Worm (Caenorhabditis elegans) whole organism, L4 larva: ENCODE results near the gene ZK177.9.

ENCODE experiments used
- F10B5.3 ChIP-seq: sonication (generic microtip); optimal IDR thresholded peaks from 2 replicates; lab custom pipeline; 2016; ENCODE audit warnings: mild to moderate bottlenecking, missing genetic modification characterization, missing compliant biosample characterization
- F26F4.8 ChIP-seq: fragments of 200-800 bp; sonication (Bioruptor generic); conservative IDR thresholded peaks from 2 replicates; pipeline ENCODE4 v1.3.6; 2022; ENCODE audit warnings: missing genetic modification characterization, missing compliant biosample characterization
- R02D3.7 ChIP-seq: fragments of 150-350 bp; sonication (generic microtip); optimal IDR thresholded peaks from 3 replicates; lab custom pipeline; 2014; ENCODE audit warnings: missing biosample characterization, missing genetic modification characterization
- Y48G9A.11 ChIP-seq: fragments of 200-800 bp; sonication (Bioruptor generic); IDR thresholded peaks from 2 replicates; pipeline ENCODE4 v1.3.6; 2022; ENCODE audit warnings: missing genetic modification reagents, missing genetic modification characterization, missing compliant biosample characterization
- ZK546.5 ChIP-seq, 2 experiments: sonication (generic microtip); optimal IDR thresholded peaks; 2 replicates each; lab custom pipeline; 2017; ENCODE audit warnings: missing biosample characterization in 2 of 2, missing genetic modification characterization in 2 of 2
- ctbp-1 ChIP-seq: fragments of 200-800 bp; sonication (Bioruptor generic); IDR thresholded peaks from 2 replicates; pipeline ENCODE4 v1.3.6; 2022; ENCODE audit warnings: missing genetic modification reagents, missing genetic modification characterization, missing compliant biosample characterization
- daf-12 ChIP-seq: fragments of 150-350 bp; optimal IDR thresholded peaks from 2 replicates; lab custom pipeline; 2014; ENCODE audit warnings: missing biosample characterization, missing genetic modification reagents, missing genetic modification characterization
- daf-16 ChIP-seq, 3 experiments: sonication (generic microtip); optimal IDR thresholded peaks; 2 replicates each; lab custom pipeline; 2016 to 2017; ENCODE audit warnings: missing genetic modification characterization in 3 of 3, missing genetic modification reagents in 3 of 3, mild to moderate bottlenecking in 2 of 3, missing compliant biosample characterization in 2 of 3, missing biosample characterization in 1 of 3, moderate library complexity in 1 of 3
- daf-19 ChIP-seq: fragments of 200-800 bp; sonication (Bioruptor generic); conservative IDR thresholded peaks from 2 replicates; pipeline ENCODE4 v1.3.6; 2022; ENCODE audit warnings: missing genetic modification characterization, missing compliant biosample characterization
- dmd-6 ChIP-seq: fragments of 200-800 bp; sonication (Bioruptor generic); IDR thresholded peaks from 2 replicates; pipeline ENCODE4 v1.3.6; 2022; ENCODE audit warnings: missing genetic modification reagents, missing genetic modification characterization, missing compliant biosample characterization
- dmd-9 ChIP-seq: fragments of 200-800 bp; sonication (Bioruptor generic); IDR thresholded peaks from 2 replicates; pipeline ENCODE4 v1.3.6; 2022; ENCODE audit warnings: missing genetic modification reagents, missing genetic modification characterization, missing compliant biosample characterization
- dve-1 ChIP-seq: sonication (generic microtip); optimal IDR thresholded peaks from 2 replicates; lab custom pipeline; 2017; ENCODE audit warnings: antibody characterized with exemption, mild to moderate bottlenecking, missing genetic modification characterization, missing compliant biosample characterization; ENCODE audit not compliant: insufficient read depth
- egl-27 ChIP-seq: sonication (generic microtip); optimal IDR thresholded peaks from 3 replicates; lab custom pipeline; 2017; ENCODE audit warnings: missing biosample characterization, missing genetic modification reagents, missing genetic modification characterization
- hlh-11 ChIP-seq: fragments of 200-800 bp; sonication (Bioruptor generic); optimal IDR thresholded peaks from 2 replicates; lab custom pipeline; 2018; ENCODE audit warnings: mild to moderate bottlenecking, missing genetic modification characterization, missing compliant biosample characterization
- hlh-30 ChIP-seq: sonication (generic microtip); optimal IDR thresholded peaks from 2 replicates; lab custom pipeline; 2017; ENCODE audit warnings: antibody characterized with exemption, mild to moderate bottlenecking, missing genetic modification characterization, missing compliant biosample characterization; ENCODE audit not compliant: insufficient read depth
- hmg-1.1 ChIP-seq: fragments of 200-800 bp; sonication (Bioruptor generic); IDR thresholded peaks from 2 replicates; pipeline ENCODE4 v1.3.6; 2022; ENCODE audit warnings: missing genetic modification reagents, missing genetic modification characterization, missing compliant biosample characterization
- lin-1 ChIP-seq: fragments of 200-800 bp; sonication (Bioruptor generic); IDR thresholded peaks from 2 replicates; pipeline ENCODE4 v1.3.6; 2022; ENCODE audit warnings: missing genetic modification reagents, missing genetic modification characterization, missing compliant biosample characterization
- lin-15B ChIP-seq: fragments of 150-350 bp; sonication (generic microtip); optimal IDR thresholded peaks from 3 replicates; lab custom pipeline; 2014; ENCODE audit warnings: missing biosample characterization, missing genetic modification characterization
- madf-5 ChIP-seq, 2 experiments: fragments of 200-800 bp; sonication (Bioruptor generic); IDR thresholded peaks; 2 replicates each; pipeline ENCODE4 v1.3.6; 2022; ENCODE audit warnings: missing compliant biosample characterization in 2 of 2, missing genetic modification characterization in 2 of 2
- mdl-1 ChIP-seq, 2 experiments: fragments of 150-350 bp in 1 of 2; sonication (generic microtip) in 1 of 2; optimal IDR thresholded peaks; 2 replicates each; lab custom pipeline; 2014 to 2017; ENCODE audit warnings: missing biosample characterization in 2 of 2, missing genetic modification characterization in 2 of 2
- mdt-29 ChIP-seq: fragments of 200-800 bp; sonication (Bioruptor generic); IDR thresholded peaks from 2 replicates; pipeline ENCODE4 v1.3.6; 2022; ENCODE audit warnings: missing genetic modification reagents, missing genetic modification characterization, missing compliant biosample characterization
- mep-1 ChIP-seq: fragments of 150-350 bp; sonication (generic microtip); optimal IDR thresholded peaks from 3 replicates; lab custom pipeline; 2014; ENCODE audit warnings: missing biosample characterization, missing genetic modification characterization
- mes-2 ChIP-seq: sonication (generic microtip); optimal IDR thresholded peaks from 2 replicates; lab custom pipeline; 2016; ENCODE audit warnings: missing genotype, mild to moderate bottlenecking, missing genetic modification characterization, missing compliant biosample characterization; ENCODE audit not compliant: poor library complexity, severe bottlenecking
- nhr-10 ChIP-seq: fragments of 150-350 bp; optimal IDR thresholded peaks from 2 replicates; lab custom pipeline; 2014; ENCODE audit warnings: missing biosample characterization, missing genetic modification characterization
- nhr-111 ChIP-seq: fragments of 200-800 bp; sonication (Bioruptor generic); optimal IDR thresholded peaks from 2 replicates; lab custom pipeline; 2018; ENCODE audit warnings: mild to moderate bottlenecking, missing genetic modification characterization, missing compliant biosample characterization
- nhr-237 ChIP-seq: sonication (generic microtip); optimal IDR thresholded peaks from 2 replicates; lab custom pipeline; 2017; ENCODE audit warnings: missing biosample characterization, missing genetic modification characterization
- nhr-28 ChIP-seq: fragments of 150-350 bp; optimal IDR thresholded peaks from 2 replicates; lab custom pipeline; 2014; ENCODE audit warnings: missing biosample characterization, missing genetic modification characterization
- nhr-42 ChIP-seq: fragments of 200-800 bp; sonication (Bioruptor generic); IDR thresholded peaks from 2 replicates; pipeline ENCODE4 v1.3.6; 2022; ENCODE audit warnings: missing genetic modification characterization, missing compliant biosample characterization
- nhr-77 ChIP-seq: fragments of 150-350 bp; optimal IDR thresholded peaks from 2 replicates; lab custom pipeline; 2014; ENCODE audit warnings: missing biosample characterization, missing genetic modification characterization
- pha-4 ChIP-seq, 2 experiments: fragments of 150-350 bp in 1 of 2; fragments of 200-800 bp in 1 of 2; sonication (Bioruptor generic) in 1 of 2; IDR thresholded peaks in 1 of 2; optimal IDR thresholded peaks in 1 of 2; 2 replicates each; pipeline versions ENCODE4 v1.3.6 to Lab custom; 2014 to 2022; ENCODE audit warnings: missing genetic modification characterization in 2 of 2, missing genetic modification reagents in 2 of 2, missing biosample characterization in 1 of 2, missing compliant biosample characterization in 1 of 2
- pqm-1 ChIP-seq: sonication (generic microtip); optimal IDR thresholded peaks from 2 replicates; lab custom pipeline; 2017; ENCODE audit warnings: missing biosample characterization, missing genetic modification characterization
- rbr-2 ChIP-seq: sonication (generic microtip); optimal IDR thresholded peaks from 2 replicates; lab custom pipeline; 2016; ENCODE audit warnings: missing genotype, missing genetic modification characterization, missing compliant biosample characterization
- snpc-4 ChIP-seq: fragments of 150-350 bp; optimal IDR thresholded peaks from 2 replicates; lab custom pipeline; 2014; ENCODE audit warnings: missing biosample characterization, missing genetic modification characterization
- spr-1 ChIP-seq: sonication (generic microtip); optimal IDR thresholded peaks from 2 replicates; lab custom pipeline; 2016; ENCODE audit warnings: mild to moderate bottlenecking, missing genetic modification characterization, missing compliant biosample characterization
- spr-3 ChIP-seq: fragments of 200-800 bp; sonication (Bioruptor generic); optimal IDR thresholded peaks from 2 replicates; lab custom pipeline; 2018; ENCODE audit warnings: mild to moderate bottlenecking, missing genetic modification characterization, missing compliant biosample characterization
- tag-97 ChIP-seq: fragments of 200-800 bp; sonication (Bioruptor generic); IDR thresholded peaks from 2 replicates; pipeline ENCODE4 v1.3.6; 2022; ENCODE audit warnings: missing genetic modification characterization, missing compliant biosample characterization
- unc-62 ChIP-seq, 3 experiments: fragments of 150-350 bp in 1 of 3; sonication (generic microtip); optimal IDR thresholded peaks in 2 of 3; peaks in 1 of 3; 1 replicate in 1 of 3; 2 replicates in 2 of 3; lab custom pipeline; 2014 to 2017; ENCODE audit warnings: missing biosample characterization in 3 of 3, missing genetic modification characterization in 3 of 3, missing genetic modification reagents in 3 of 3, missing genotype in 1 of 3
- zag-1 ChIP-seq: fragments of 150-350 bp; optimal IDR thresholded peaks from 2 replicates; lab custom pipeline; 2014; ENCODE audit warnings: missing biosample characterization, missing genetic modification characterization
- ztf-11 ChIP-seq: fragments of 150-350 bp; optimal IDR thresholded peaks from 2 replicates; lab custom pipeline; 2014; ENCODE audit warnings: missing biosample characterization, missing genetic modification characterization

ZK177.9 gene

DNA sequence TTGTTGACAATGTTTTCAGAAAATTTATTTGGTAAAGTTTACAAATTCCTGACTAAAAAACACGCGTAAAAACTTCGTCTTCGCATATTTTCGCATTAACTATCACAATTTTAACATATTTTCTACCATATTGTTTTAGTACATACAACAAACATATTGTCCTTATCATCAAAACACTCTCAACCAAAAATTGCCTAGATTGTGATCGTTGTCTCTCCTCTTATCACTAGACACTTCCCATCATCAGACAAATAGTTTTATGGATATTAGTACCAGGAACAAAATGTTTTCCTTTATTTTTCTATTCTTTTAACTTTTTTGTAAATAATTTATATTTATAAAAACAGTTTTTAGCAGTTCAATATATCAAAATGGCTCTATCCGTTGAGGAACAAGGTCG, 43.8 kb upstream of the ZK177.9 start, which contains the start of gene C17C3.3 (continued):
- no peak for TF ChIP-seq ztf-11
- no peak for TF ChIP-seq spr-1 (tag; lab: Kevin White, UChicago)
- TF ChIP-seq mep-1 (tag; lab: Kevin White, UChicago): no peak
- no peak for TF ChIP-seq spr-3
- TF ChIP-seq unc-62 (GFP tag; optimal IDR thresholded peaks at IDR 0.05 in 1 of 2; lab: Kevin White, UChicago): no peak
- TF ChIP-seq unc-62 (tag; optimal IDR thresholded peaks at IDR 0.05; lab: Kevin White, UChicago): no peak
- TF ChIP-seq ctbp-1 (GFP tag; lab: Robert Waterston, UW): no peak
- TF ChIP-seq daf-16 (GFP tag; optimal IDR thresholded peaks at IDR 0.05; lab: Kevin White, UChicago): no peak
- TF ChIP-seq daf-16 (tag; optimal IDR thresholded peaks at IDR 0.05; lab: Kevin White, UChicago): peak; percentile 97
- no peak for TF ChIP-seq snpc-4 (tag; lab: Kevin White, UChicago)
- peak; percentile 72 for TF ChIP-seq dve-1 (tag; lab: Kevin White, UChicago)
- no peak for TF ChIP-seq nhr-10 (tag; lab: Kevin White, UChicago)
- TF ChIP-seq daf-19 (GFP tag; lab: Robert Waterston, UW): no peak
- TF ChIP-seq daf-12 (tag; lab: Kevin White, UChicago): no peak
- no peak for TF ChIP-seq mes-2 (tag; lab: Kevin White, UChicago)
- TF ChIP-seq nhr-237 (tag; lab: Kevin White, UChicago): no peak
- no peak for TF ChIP-seq tag-97 (GFP tag; lab: Robert Waterston, UW)
- no peak for TF ChIP-seq dmd-6 (GFP tag; lab: Robert Waterston, UW)
- no peak for TF ChIP-seq ZK546.5 (tag; optimal IDR thresholded peaks at IDR 0.05; lab: Kevin White, UChicago)
- TF ChIP-seq hlh-11 (tag; lab: Kevin White, UChicago): peak; percentile 24

- TF ChIP-seq zag-1 (tag; lab: Kevin White, UChicago) (no peak), dmd-6 (GFP tag; lab: Robert Waterston, UW) (peak; percentile 67), egl-27 (tag; lab: Kevin White, UChicago) (no peak), pha-4 (GFP tag; IDR thresholded peaks at IDR 0.05; lab: Robert Waterston, UW) (no peak), pha-4 (tag; optimal IDR thresholded peaks at IDR 0.05; lab: Kevin White, UChicago) (no peak), daf-19 (GFP tag; lab: Robert Waterston, UW) (no peak), nhr-111 (GFP tag; lab: Kevin White, UChicago) (no peak), Y48G9A.11 (GFP tag; lab: Robert Waterston, UW) (no peak), hlh-30 (tag; lab: Kevin White, UChicago) (peak; percentile 59), pqm-1 (tag; lab: Kevin White, UChicago) (peak; percentile 73), mdt-29 (GFP tag; lab: Robert Waterston, UW) (no peak), dve-1 (tag; lab: Kevin White, UChicago) (peak; percentile 83), nhr-77 (tag; lab: Kevin White, UChicago) (peak; percentile 60), spr-1 (tag; lab: Kevin White, UChicago) (no peak), mdl-1 (tag; optimal IDR thresholded peaks at IDR 0.05; lab: Kevin White, UChicago) (peak in 1 of 2 experiments; percentile 34), spr-3 (no peak), ZK546.5 (tag; optimal IDR thresholded peaks at IDR 0.05; lab: Kevin White, UChicago) (no peak), R02D3.7 (tag; lab: Kevin White, UChicago) (no peak), lin-1 (GFP tag; lab: Robert Waterston, UW) (0 out of 2 replicates have a peak, but pooled peaks have one; percentile 25), daf-16 (GFP tag; optimal IDR thresholded peaks at IDR 0.05; lab: Kevin White, UChicago) (no peak), daf-16 (tag; optimal IDR thresholded peaks at IDR 0.05; lab: Kevin White, UChicago) (peak; percentile 79), madf-5 (GFP tag; IDR thresholded peaks at IDR 0.05; lab: Robert Waterston, UW) (no peak), mes-2 (tag; lab: Kevin White, UChicago) (no peak), nhr-28 (tag; lab: Kevin White, UChicago) (peak; percentile 6), F26F4.8 (GFP tag; lab: Robert Waterston, UW) (no peak), hlh-11 (tag; lab: Kevin White, UChicago) (peak; percentile 48), hmg-1.1 (GFP tag; lab: Robert Waterston, UW) (no peak), dmd-9 (GFP tag; lab: Robert Waterston, UW) (no peak), lin-15B (tag; lab: Kevin White, UChicago) (no peak), rbr-2 (tag; lab: Kevin White, UChicago) (no peak), nhr-42 (no peak), F10B5.3 (tag; lab: Kevin White, UChicago) (no peak)
- TF ChIP-seq, all 104 proteins: peak for 10
Measured at ce11 chrII:5557134-5557533, 39.6 kb upstream of the ZK177.9 start.
